Fruit fly (Drosophila melanogaster) whole organism, pupa: ENCODE results near the gene CG34012.
A peak's percentile ranks its signal among the peaks of the same experiment; 100 is the strongest.

Experiments used
- CG10348 ChIP-seq: fragments of 200-800 bp; sonication (Bioruptor generic); IDR thresholded peaks from 2 replicates; pipeline ENCODE4 v1.3.6; 2022; ENCODE audit warnings: missing biosample characterization, missing genetic modification characterization
- CG12605 ChIP-seq: fragments of 200-800 bp; sonication (Bioruptor generic); IDR thresholded peaks from 2 replicates; pipeline ENCODE4 v1.3.6; 2022; ENCODE audit warnings: missing biosample characterization, missing genetic modification characterization
- CG13204 ChIP-seq: fragments of 200-800 bp; sonication (Bioruptor generic); optimal IDR thresholded peaks from 2 replicates; lab custom pipeline; 2018; ENCODE audit warnings: missing biosample characterization, mild to moderate bottlenecking, missing genetic modification characterization, moderate library complexity
- CG14655 ChIP-seq: fragments of 200-800 bp; sonication (Bioruptor generic); optimal IDR thresholded peaks from 3 replicates; lab custom pipeline; 2017; ENCODE audit warnings: mild to moderate bottlenecking, missing biosample characterization, missing genetic modification reagents, missing genetic modification characterization
- CG15710 ChIP-seq: fragments of 200-800 bp; sonication (Bioruptor generic); optimal IDR thresholded peaks from 2 replicates; lab custom pipeline; 2018; ENCODE audit warnings: missing biosample characterization, mild to moderate bottlenecking, missing genetic modification characterization, moderate library complexity
- CG17806 ChIP-seq: fragments of 200-800 bp; sonication (Bioruptor generic); optimal IDR thresholded peaks from 2 replicates; lab custom pipeline; 2018; ENCODE audit warnings: missing biosample characterization, mild to moderate bottlenecking, missing genetic modification characterization, moderate library complexity
- CG32121 ChIP-seq: fragments of 200-800 bp; sonication (Bioruptor generic); IDR thresholded peaks from 2 replicates; pipeline ENCODE4 v1.3.6; 2022; ENCODE audit warnings: missing biosample characterization, missing genetic modification characterization
- CG34367 ChIP-seq: fragments of 200-800 bp; sonication (Bioruptor generic); optimal IDR thresholded peaks from 2 replicates; lab custom pipeline; 2018; ENCODE audit warnings: missing biosample characterization, mild to moderate bottlenecking, missing genetic modification characterization
- CG4496 ChIP-seq: fragments of 200-800 bp; sonication (Bioruptor generic); IDR thresholded peaks from 3 replicates; pipeline ENCODE4 v1.3.6; 2022; ENCODE audit warnings: missing biosample characterization, missing genetic modification characterization
- CG8159 ChIP-seq: fragments of 200-800 bp; sonication (Bioruptor generic); optimal IDR thresholded peaks from 3 replicates; lab custom pipeline; 2018; ENCODE audit warnings: missing biosample characterization, mild to moderate bottlenecking, missing genetic modification characterization, moderate library complexity
- CG8301 ChIP-seq: fragments of 200-800 bp; sonication (Bioruptor generic); optimal IDR thresholded peaks from 2 replicates; lab custom pipeline; 2018; ENCODE audit warnings: missing biosample characterization, mild to moderate bottlenecking, missing genetic modification characterization
- CG9948 ChIP-seq: fragments of 200-800 bp; sonication (Bioruptor generic); optimal IDR thresholded peaks from 2 replicates; lab custom pipeline; 2018; ENCODE audit warnings: missing biosample characterization, mild to moderate bottlenecking, missing genetic modification characterization, moderate library complexity
- D1 ChIP-seq: fragments of 200-800 bp; sonication (Bioruptor generic); optimal IDR thresholded peaks from 2 replicates; lab custom pipeline; 2018; ENCODE audit warnings: missing biosample characterization, mild to moderate bottlenecking, missing genetic modification characterization, moderate library complexity
- EcR ChIP-seq: fragments of 200-800 bp; sonication (Bioruptor generic); optimal IDR thresholded peaks from 3 replicates; lab custom pipeline; 2019; ENCODE audit warnings: missing biosample characterization, missing genetic modification characterization, mild to moderate bottlenecking, moderate library complexity, missing genetic modification reagents
- Ets98B ChIP-seq: fragments of 200-800 bp; sonication (Bioruptor generic); IDR thresholded peaks from 2 replicates; pipeline ENCODE4 v1.3.6; 2022; ENCODE audit warnings: missing biosample characterization, missing genetic modification characterization
- Pif1A ChIP-seq: fragments of 200-800 bp; sonication (Bioruptor generic); optimal IDR thresholded peaks from 3 replicates; lab custom pipeline; 2016; ENCODE audit warnings: missing biosample characterization, missing genetic modification characterization
- Pif1B ChIP-seq: fragments of 200-800 bp; sonication (Bioruptor generic); optimal IDR thresholded peaks from 3 replicates; lab custom pipeline; 2016; ENCODE audit warnings: missing biosample characterization, missing genetic modification characterization
- Snoo ChIP-seq: fragments of 200-800 bp; sonication (Bioruptor generic); optimal IDR thresholded peaks from 3 replicates; lab custom pipeline; 2017; ENCODE audit warnings: missing biosample characterization, mild to moderate bottlenecking, missing genetic modification characterization, inconsistent platforms
- fd96Ca ChIP-seq: fragments of 200-800 bp; sonication (Bioruptor generic); IDR thresholded peaks from 3 replicates; pipeline ENCODE4 v1.3.6; 2022; ENCODE audit warnings: missing biosample characterization, missing genetic modification characterization
- gl ChIP-seq: fragments of 200-800 bp; sonication (Bioruptor generic); optimal IDR thresholded peaks from 2 replicates; lab custom pipeline; 2018; ENCODE audit warnings: missing biosample characterization, mild to moderate bottlenecking, missing genetic modification characterization
- rn ChIP-seq: fragments of 200-800 bp; sonication (Bioruptor generic); IDR thresholded peaks from 2 replicates; pipeline ENCODE4 v1.3.6; 2022; ENCODE audit warnings: missing biosample characterization, missing genetic modification characterization

The CG34012 gene

dm6 chr3L:11125636-11126532 lies 16.6 kb upstream of the CG34012 start:
- no peak for TF ChIP-seq fd96Ca
- no peak for TF ChIP-seq Snoo
- no peak for TF ChIP-seq CG17806
- no peak for TF ChIP-seq CG12605
- TF ChIP-seq CG8301, result no peak
- TF ChIP-seq, all 21 proteins: peak for 0

DNA sequence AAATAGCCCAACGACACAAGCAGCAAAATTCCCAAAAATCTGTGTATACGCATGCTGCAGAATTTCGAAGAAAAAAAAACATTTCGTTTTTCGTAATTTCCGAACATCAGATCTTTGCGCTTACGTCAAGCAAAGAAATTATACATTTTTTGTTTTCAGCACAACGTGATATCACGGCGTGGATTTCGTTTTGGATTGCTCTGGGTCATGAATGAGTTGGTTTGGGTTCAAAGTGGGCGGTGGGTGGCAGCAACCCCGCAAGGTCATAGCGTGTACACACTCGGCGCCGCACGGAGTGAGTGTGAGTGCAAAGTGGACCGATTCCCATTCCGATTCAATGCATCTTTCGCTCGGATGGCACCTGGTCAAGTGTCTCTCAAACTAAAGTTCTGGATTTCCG lies 15.5 kb upstream of the CG34012 start:
- TF ChIP-seq EcR (GFP tag; lab: Kevin White, UChicago) (no peak), CG8159 (no peak), Snoo (no peak), fd96Ca (no peak), D1 (tag; lab: Kevin White, UChicago) (no peak), rn (GFP tag; lab: Robert Waterston, UW) (no peak), CG32121 (GFP tag; lab: Robert Waterston, UW) (no peak), CG10348 (GFP tag; lab: Robert Waterston, UW) (no peak), CG8301 (no peak), CG15710 (tag; lab: Kevin White, UChicago) (no peak), Ets98B (GFP tag; lab: Robert Waterston, UW) (no peak), CG4496 (no peak), CG34367 (tag; lab: Kevin White, UChicago) (no peak), CG14655 (GFP tag; lab: Kevin White, UChicago) (no peak), CG17806 (no peak), CG13204 (no peak), Pif1B (GFP tag; lab: Kevin White, UChicago) (no peak)

- TF ChIP-seq CG10348 (GFP tag; lab: Robert Waterston, UW) (no peak), D1 (tag; lab: Kevin White, UChicago) (no peak), CG15710 (tag; lab: Kevin White, UChicago) (no peak), CG14655 (GFP tag; lab: Kevin White, UChicago) (peak; percentile 47)
These were observed 15.1 kb upstream of the CG34012 start for dm6 chr3L:11124439-11124838.

dm6 chr3L:11123598-11124284 lies 14.4 kb upstream of the CG34012 start:
- TF ChIP-seq CG8159 (no peak), CG4496 (0 out of 3 replicates have a peak, but pooled peaks have one; percentile 11), CG14655 (GFP tag; lab: Kevin White, UChicago) (no peak), rn (GFP tag; lab: Robert Waterston, UW) (no peak)

DNA sequence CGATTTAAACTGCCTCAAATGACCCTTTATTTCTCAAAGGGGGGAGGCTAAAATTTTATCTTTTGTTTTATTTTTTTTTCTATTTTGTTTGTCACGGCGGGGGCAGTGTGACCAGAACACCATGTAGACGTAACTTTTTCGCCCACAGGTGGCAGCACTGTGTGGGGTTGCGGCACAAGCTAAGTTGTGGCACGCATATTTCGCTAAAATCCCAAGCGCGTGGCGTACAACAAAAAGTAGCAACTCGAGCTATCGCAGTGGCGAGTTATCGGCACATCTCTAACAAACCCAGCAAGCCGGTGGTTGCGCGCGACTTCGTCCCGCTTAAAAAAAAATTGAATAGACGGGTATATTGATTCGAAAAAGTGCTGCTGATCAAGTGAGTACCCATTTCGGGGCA lies 13.8 kb upstream of the CG34012 start, which contains the start of the genes Ufd1 and NaPi-III:
Ufd1 (minus strand) TSS at position 129 of the 400 bp plus-strand sequence.
NaPi-III (plus strand) TSS at position 261 of the 400 bp plus-strand sequence.
- TF ChIP-seq rn (GFP tag; lab: Robert Waterston, UW), result 0 out of 2 replicates have a peak, but pooled peaks have one; percentile 23
- no peak for TF ChIP-seq CG10348 (GFP tag; lab: Robert Waterston, UW)
- no peak for TF ChIP-seq CG17806
- TF ChIP-seq gl (tag; lab: Kevin White, UChicago), result no peak
- TF ChIP-seq D1 (tag; lab: Kevin White, UChicago), result no peak
- no peak for TF ChIP-seq EcR (GFP tag; lab: Kevin White, UChicago)
- no peak for TF ChIP-seq CG34367 (tag; lab: Kevin White, UChicago)
- TF ChIP-seq CG9948 (tag; lab: Kevin White, UChicago), result no peak
- no peak for TF ChIP-seq CG13204
- peak; percentile 76 for TF ChIP-seq CG4496
- TF ChIP-seq CG8301, result no peak
- peak; percentile 31 for TF ChIP-seq CG15710 (tag; lab: Kevin White, UChicago)
- peak; percentile 1 for TF ChIP-seq Pif1A
- peak; percentile 69 for TF ChIP-seq CG32121 (GFP tag; lab: Robert Waterston, UW)
- TF ChIP-seq CG8159, result no peak
- TF ChIP-seq Ets98B (GFP tag; lab: Robert Waterston, UW), result peak; percentile 76
- no peak for TF ChIP-seq CG12605
- TF ChIP-seq Pif1B (GFP tag; lab: Kevin White, UChicago), result no peak
- 0 out of 3 replicates have a peak, but pooled peaks have one; percentile 24 for TF ChIP-seq fd96Ca
- peak; percentile 43 for TF ChIP-seq Snoo
- TF ChIP-seq CG14655 (GFP tag; lab: Kevin White, UChicago), result no peak

dm6 chr3L:11120419-11120958 lies 11.2 kb upstream of the CG34012 start, which contains the start of the genes FoxK and mRpL2:
TSS of gene FoxK (minus strand) at chr3L:11120783.
TSS of gene mRpL2 (plus strand) at chr3L:11120847.
- TF ChIP-seq D1 (tag; lab: Kevin White, UChicago), result peak; percentile 43
- peak; percentile 80 for TF ChIP-seq CG4496
- peak; percentile 82 for TF ChIP-seq CG8301
- TF ChIP-seq CG34367 (tag; lab: Kevin White, UChicago), result peak; percentile 87
- no peak for TF ChIP-seq CG10348 (GFP tag; lab: Robert Waterston, UW)
- TF ChIP-seq CG12605, result peak; percentile 90
- TF ChIP-seq fd96Ca, result peak; percentile 69; the same call in 1 of the 3 replicates
- TF ChIP-seq CG17806, result peak; percentile 74
- peak; percentile 89 for TF ChIP-seq CG14655 (GFP tag; lab: Kevin White, UChicago)
- TF ChIP-seq Pif1A, result peak; percentile 91
- TF ChIP-seq CG9948 (tag; lab: Kevin White, UChicago), result peak; percentile 66
- peak; percentile 63; the same call in 1 of the 2 replicates for TF ChIP-seq CG32121 (GFP tag; lab: Robert Waterston, UW)
- peak; percentile 95 for TF ChIP-seq gl (tag; lab: Kevin White, UChicago)
- TF ChIP-seq CG15710 (tag; lab: Kevin White, UChicago), result peak; percentile 84
- peak; percentile 68 for TF ChIP-seq Snoo
- peak; percentile 89 for TF ChIP-seq CG13204
- peak; percentile 76 for TF ChIP-seq Ets98B (GFP tag; lab: Robert Waterston, UW)
- peak; percentile 39; the same call in 1 of the 2 replicates for TF ChIP-seq rn (GFP tag; lab: Robert Waterston, UW)
- peak; percentile 92 for TF ChIP-seq Pif1B (GFP tag; lab: Kevin White, UChicago)
- TF ChIP-seq EcR (GFP tag; lab: Kevin White, UChicago), result peak; percentile 17
- TF ChIP-seq CG8159, result peak; percentile 84
- TF ChIP-seq, all 21 proteins: peak for 20
